Fruit fly (Drosophila melanogaster): ENCODE measurements around the gene tin.

The tin gene

DNA sequence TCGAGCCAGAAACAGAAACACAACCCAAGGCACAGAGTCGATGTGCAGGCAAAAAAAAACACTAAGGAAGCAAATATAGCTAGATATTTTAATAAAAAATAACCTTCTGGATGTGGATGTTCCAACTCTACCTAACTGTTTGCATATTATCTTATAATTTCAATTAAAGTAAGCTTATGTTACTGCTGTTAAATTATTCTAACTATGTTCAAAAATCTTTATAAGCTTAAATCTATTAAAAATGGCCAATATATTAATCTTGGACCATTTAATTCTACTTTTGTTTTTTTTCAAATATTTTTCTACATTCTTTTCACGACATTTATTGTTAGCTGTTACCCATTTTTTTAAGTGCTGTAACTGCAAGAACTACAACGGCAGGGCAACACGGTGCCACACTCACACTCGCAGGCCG, 39.8 kb upstream of the tin start (continued):
- TF ChIP-seq bsh (GFP tag; optimal IDR thresholded peaks at IDR 0.05) = peak in 1 of 2 experiments; percentile 71
- TF ChIP-seq Atf3 (GFP tag; optimal IDR thresholded peaks at IDR 0.05) = no peak
- TF ChIP-seq dm (GFP tag; optimal IDR thresholded peaks at IDR 0.05) = no peak
- TF ChIP-seq Dll (GFP tag; IDR thresholded peaks at IDR 0.05; ENCODE audit: partially characterized antibody) = no peak
- TF ChIP-seq CG7963 (GFP tag; IDR thresholded peaks at IDR 0.05; ENCODE audit: partially characterized antibody) = no peak
- no peak for TF ChIP-seq Dip2 (GFP tag; IDR thresholded peaks at IDR 0.05)
- TF ChIP-seq ems (GFP tag; optimal IDR thresholded peaks at IDR 0.05) = no peak
- no peak for TF ChIP-seq pros (GFP tag; optimal IDR thresholded peaks at IDR 0.05)
- TF ChIP-seq CG31388 (GFP tag; optimal IDR thresholded peaks at IDR 0.05) = no peak
- no peak for TF ChIP-seq Lpt (GFP tag; optimal IDR thresholded peaks at IDR 0.05)
- no peak for TF ChIP-seq gsb (GFP tag; IDR thresholded peaks at IDR 0.05)
- TF ChIP-seq cad (GFP tag; optimal IDR thresholded peaks at IDR 0.05) = no peak
- no peak for TF ChIP-seq CG10565 (GFP tag; optimal IDR thresholded peaks at IDR 0.05)
- TF ChIP-seq tgo (GFP tag; IDR thresholded peaks at IDR 0.05) = peak; percentile 49; the same call in 2 of the 3 replicates
- TF ChIP-seq ind (GFP tag; optimal IDR thresholded peaks at IDR 0.05) = peak; percentile 51
- TF ChIP-seq CG3163 (GFP tag; optimal IDR thresholded peaks at IDR 0.05) = no peak
- peak; percentile 42; the same call in 1 of the 2 replicates for TF ChIP-seq CG14441 (GFP tag; IDR thresholded peaks at IDR 0.05)
- TF ChIP-seq sob (GFP tag; IDR thresholded peaks at IDR 0.05) = no peak
- no peak for TF ChIP-seq CG8944 (GFP tag; optimal IDR thresholded peaks at IDR 0.05)
- TF ChIP-seq CG32532 (GFP tag; IDR thresholded peaks at IDR 0.05) = no peak
- TF ChIP-seq salm (tag; optimal IDR thresholded peaks at IDR 0.05) = no peak
- no peak for TF ChIP-seq Mrtf (GFP tag; IDR thresholded peaks at IDR 0.05)
- TF ChIP-seq Hr3 (GFP tag; optimal IDR thresholded peaks at IDR 0.05) = peak; percentile 48
- TF ChIP-seq CG8089 (GFP tag; optimal IDR thresholded peaks at IDR 0.05) = no peak
- TF ChIP-seq CG11723 (GFP tag; optimal IDR thresholded peaks at IDR 0.05) = peak; percentile 18
- no peak for TF ChIP-seq hth (optimal IDR thresholded peaks at IDR 0.05)
- TF ChIP-seq Vsx1 (GFP tag; optimal IDR thresholded peaks at IDR 0.05) = peak; percentile 1
- TF ChIP-seq mam (GFP tag; optimal IDR thresholded peaks at IDR 0.05) = peak; percentile 43
- no peak for TF ChIP-seq CG5245 (GFP tag; optimal IDR thresholded peaks at IDR 0.05)
- no peak for TF ChIP-seq slou (GFP tag; optimal IDR thresholded peaks at IDR 0.05)
- TF ChIP-seq Dp (GFP tag; optimal IDR thresholded peaks at IDR 0.05) = no peak
- TF ChIP-seq dmrt11E (tag; optimal IDR thresholded peaks at IDR 0.05) = peak; percentile 61
- no peak for TF ChIP-seq dan (GFP tag; IDR thresholded peaks at IDR 0.05)
- TF ChIP-seq Ets65A (GFP tag) = peak; percentile 84
- TF ChIP-seq Max (GFP tag; optimal IDR thresholded peaks at IDR 0.05) = peak; percentile 15
- no peak for TF ChIP-seq inv (GFP tag; IDR thresholded peaks at IDR 0.05; ENCODE audit: partially characterized antibody)
- no peak for TF ChIP-seq CG6175 (GFP tag; IDR thresholded peaks at IDR 0.05)
- peak; percentile 47 for TF ChIP-seq CG4424 (GFP tag; optimal IDR thresholded peaks at IDR 0.05)
- TF ChIP-seq nmo (GFP tag; optimal IDR thresholded peaks at IDR 0.05) = peak; percentile 76
- no peak for TF ChIP-seq Gsc (GFP tag; IDR thresholded peaks at IDR 0.05)
- no peak; the same call in 1 of the 2 replicates for TF ChIP-seq CG11085 (GFP tag; IDR thresholded peaks at IDR 0.05)
- no peak for TF ChIP-seq Hey (tag; optimal IDR thresholded peaks at IDR 0.05)
- TF ChIP-seq Blimp-1 (GFP tag; optimal IDR thresholded peaks at IDR 0.05) = peak; percentile 61
- TF ChIP-seq ap (GFP tag; IDR thresholded peaks at IDR 0.05) = peak; percentile 14; the same call in 1 of the 2 replicates
- peak; percentile 12 for TF ChIP-seq CG13624 (GFP tag; optimal IDR thresholded peaks at IDR 0.05)
- no peak for TF ChIP-seq knrl (GFP tag; IDR thresholded peaks at IDR 0.05; ENCODE audit: partially characterized antibody)
- no peak for TF ChIP-seq hkb (optimal IDR thresholded peaks at IDR 0.05)
- TF ChIP-seq hkb (GFP tag; IDR thresholded peaks at IDR 0.05) = peak; percentile 55
- TF ChIP-seq CG15696 (tag; optimal IDR thresholded peaks at IDR 0.05) = peak; percentile 19
- TF ChIP-seq danr (GFP tag; IDR thresholded peaks at IDR 0.05) = no peak
- TF ChIP-seq lbe (GFP tag; optimal IDR thresholded peaks at IDR 0.05) = no peak
- TF ChIP-seq da (GFP tag; optimal IDR thresholded peaks at IDR 0.05) = no peak
- TF ChIP-seq CG16863 (GFP tag; optimal IDR thresholded peaks at IDR 0.05) = peak; percentile 4

Measured in whole organism, embryonic.